Fruit fly (Drosophila melanogaster) whole organism, embryonic: ENCODE measurements around the gene Mccc1.

ENCODE experiments used
- ATbp ChIP-seq: fragments of 200-800 bp; sonication (Bioruptor generic); optimal IDR thresholded peaks from 2 replicates; lab custom pipeline; 2017; ENCODE audit warnings: missing biosample characterization, mild to moderate bottlenecking, missing genetic modification characterization, missing genetic modification reagents
- Aef1 ChIP-seq: fragments of 200-800 bp; sonication (Bioruptor generic); IDR thresholded peaks from 3 replicates; pipeline ENCODE4 v1.3.6; 2022; ENCODE audit warnings: missing biosample characterization, missing genetic modification characterization
- Asciz ChIP-seq: fragments of 200-800 bp; sonication (Bioruptor generic); optimal IDR thresholded peaks from 2 replicates; lab custom pipeline; 2017; ENCODE audit warnings: missing biosample characterization, mild to moderate bottlenecking, missing genetic modification characterization, missing genetic modification reagents
- Atf6 ChIP-seq: fragments of 200-800 bp; sonication (Bioruptor generic); IDR thresholded peaks from 2 replicates; pipeline ENCODE4 v1.3.6; 2022; ENCODE audit warnings: missing biosample characterization, missing genetic modification characterization
- BtbVII ChIP-seq: fragments of 200-800 bp; sonication (Bioruptor generic); optimal IDR thresholded peaks from 3 replicates; lab custom pipeline; 2017; ENCODE audit warnings: missing biosample characterization, mild to moderate bottlenecking, missing genetic modification characterization
- CG10431 ChIP-seq: fragments of 200-800 bp; sonication (Bioruptor generic); optimal IDR thresholded peaks from 3 replicates; lab custom pipeline; 2018; ENCODE audit warnings: missing biosample characterization, mild to moderate bottlenecking, missing genetic modification characterization
- CG14710 ChIP-seq: fragments of 200-800 bp; sonication (Bioruptor generic); optimal IDR thresholded peaks from 3 replicates; lab custom pipeline; 2019; ENCODE audit warnings: missing biosample characterization, mild to moderate bottlenecking, missing genetic modification characterization, moderate library complexity
- CG15514 ChIP-seq: fragments of 200-800 bp; sonication (Bioruptor generic); optimal IDR thresholded peaks from 3 replicates; lab custom pipeline; 2017; ENCODE audit warnings: missing biosample characterization, missing genetic modification characterization, mild to moderate bottlenecking, moderate library complexity, missing genetic modification reagents
- CG1603 ChIP-seq: fragments of 200-800 bp; sonication (Bioruptor generic); optimal IDR thresholded peaks from 2 replicates; lab custom pipeline; 2019; ENCODE audit warnings: missing biosample characterization, mild to moderate bottlenecking, missing genetic modification characterization, moderate library complexity
- CG16779 ChIP-seq: fragments of 200-800 bp; sonication (Bioruptor generic); IDR thresholded peaks from 2 replicates; pipeline ENCODE4 v1.3.6; 2022; ENCODE audit warnings: missing biosample characterization, missing genetic modification characterization
- CG17328 ChIP-seq: fragments of 200-800 bp; sonication (Bioruptor generic); IDR thresholded peaks from 2 replicates; pipeline ENCODE4 v1.3.6; 2022; ENCODE audit warnings: missing biosample characterization, missing genetic modification characterization
- CG1832 ChIP-seq: fragments of 200-800 bp; sonication (Bioruptor generic); optimal IDR thresholded peaks from 2 replicates; lab custom pipeline; 2017; ENCODE audit warnings: missing biosample characterization, mild to moderate bottlenecking, missing genetic modification characterization, inconsistent platforms
- CG18599 ChIP-seq: fragments of 200-800 bp; sonication (Bioruptor generic); optimal IDR thresholded peaks from 3 replicates; lab custom pipeline; 2017; ENCODE audit warnings: missing biosample characterization, missing genetic modification characterization, mild to moderate bottlenecking, moderate library complexity, missing genetic modification reagents
- CG30403 ChIP-seq: fragments of 200-800 bp; sonication (Bioruptor generic); optimal IDR thresholded peaks from 3 replicates; lab custom pipeline; 2016; ENCODE audit warnings: missing biosample characterization, missing genetic modification characterization
- CG3407 ChIP-seq: fragments of 200-800 bp; sonication (Bioruptor generic); optimal IDR thresholded peaks from 2 replicates; lab custom pipeline; 2018; ENCODE audit warnings: missing biosample characterization, mild to moderate bottlenecking, missing genetic modification characterization
- CG4360 ChIP-seq: fragments of 200-800 bp; sonication (Bioruptor generic); IDR thresholded peaks from 2 replicates; pipeline ENCODE4 v1.3.6; 2022; ENCODE audit warnings: missing biosample characterization, missing genetic modification characterization
- CG4707 ChIP-seq: fragments of 200-800 bp; sonication (Bioruptor generic); optimal IDR thresholded peaks from 2 replicates; lab custom pipeline; 2018; ENCODE audit warnings: missing biosample characterization, mild to moderate bottlenecking, missing genetic modification characterization, moderate library complexity
- CG6683 ChIP-seq: fragments of 200-800 bp; sonication (Bioruptor generic); optimal IDR thresholded peaks from 2 replicates; lab custom pipeline; 2017; ENCODE audit warnings: missing biosample characterization, mild to moderate bottlenecking, missing genetic modification characterization, missing genetic modification reagents
- CG6765 ChIP-seq: fragments of 200-800 bp; sonication (Bioruptor generic); optimal IDR thresholded peaks from 3 replicates; lab custom pipeline; 2017; ENCODE audit warnings: missing biosample characterization, mild to moderate bottlenecking, missing genetic modification characterization
- CG6813 ChIP-seq: fragments of 200-800 bp; sonication (Bioruptor generic); optimal IDR thresholded peaks from 2 replicates; lab custom pipeline; 2017; ENCODE audit warnings: missing biosample characterization, missing genetic modification characterization, mild to moderate bottlenecking, moderate library complexity, missing genetic modification reagents
- Dbx ChIP-seq: fragments of 200-800 bp; sonication (Bioruptor generic); IDR thresholded peaks from 3 replicates; pipeline ENCODE4 v1.3.6; 2022; ENCODE audit warnings: missing biosample characterization, missing genetic modification characterization
- Fer3 ChIP-seq: fragments of 200-800 bp; sonication (Bioruptor generic); optimal IDR thresholded peaks from 2 replicates; lab custom pipeline; 2018; ENCODE audit warnings: missing biosample characterization, mild to moderate bottlenecking, missing genetic modification characterization, moderate library complexity
- HLH3B ChIP-seq: fragments of 200-800 bp; sonication (Bioruptor generic); IDR thresholded peaks from 2 replicates; pipeline ENCODE4 v1.3.6; 2022; ENCODE audit warnings: missing biosample characterization, missing genetic modification characterization
- Hmr ChIP-seq: fragments of 200-800 bp; sonication (Bioruptor generic); optimal IDR thresholded peaks from 3 replicates; lab custom pipeline; 2017; ENCODE audit warnings: mild to moderate bottlenecking, missing biosample characterization, missing genetic modification reagents, missing genetic modification characterization
- Hr78 ChIP-seq, 2 experiments: fragments of 200-800 bp in 1 of 2; fragments of >200 bp in 1 of 2; sonication (Bioruptor generic) in 1 of 2; optimal IDR thresholded peaks; 2 replicates each; lab custom pipeline; 2017 to 2019; ENCODE audit warnings: missing biosample characterization in 2 of 2, missing genetic modification characterization in 2 of 2, mild to moderate bottlenecking in 1 of 2, moderate library complexity in 1 of 2
- Med ChIP-seq: fragments of 200-800 bp; sonication (Bioruptor generic); peaks from one replicate; lab custom pipeline; 2016; ENCODE audit warnings: missing biosample characterization, missing genetic modification characterization, mild to moderate bottlenecking, inconsistent platforms, moderate library complexity
- Pdp1 ChIP-seq, 2 experiments: fragments of 200-800 bp; sonication (Bioruptor generic); optimal IDR thresholded peaks; 3 replicates each; lab custom pipeline; 2016; ENCODE audit warnings: missing biosample characterization in 2 of 2, missing genetic modification characterization in 2 of 2, mild to moderate bottlenecking in 1 of 2, moderate library complexity in 1 of 2
- Sry-β ChIP-seq: fragments of 200-800 bp; sonication (Bioruptor generic); optimal IDR thresholded peaks from 2 replicates; lab custom pipeline; 2018; ENCODE audit warnings: missing biosample characterization, mild to moderate bottlenecking, missing genetic modification characterization, moderate library complexity
- Xrp1 ChIP-seq: fragments of 200-800 bp; sonication (Bioruptor generic); IDR thresholded peaks from 2 replicates; pipeline ENCODE4 v1.3.6; 2022; ENCODE audit warnings: missing biosample characterization, missing genetic modification characterization
- bowl ChIP-seq: fragments of 200-800 bp; sonication (Bioruptor generic); IDR thresholded peaks from 2 replicates; pipeline ENCODE4 v1.3.6; 2022; ENCODE audit warnings: missing biosample characterization, missing genetic modification characterization
- caup ChIP-seq: fragments of 200-800 bp; sonication (Bioruptor generic); optimal IDR thresholded peaks from 3 replicates; lab custom pipeline; 2017; ENCODE audit warnings: missing biosample characterization, mild to moderate bottlenecking, missing genetic modification characterization, moderate library complexity; ENCODE audit not compliant: severe bottlenecking
- fd64A ChIP-seq: fragments of 200-800 bp; sonication (Bioruptor generic); optimal IDR thresholded peaks from 3 replicates; lab custom pipeline; 2018; ENCODE audit warnings: missing biosample characterization, mild to moderate bottlenecking, missing genetic modification characterization
- gcm ChIP-seq: fragments of 200-800 bp; sonication (Bioruptor generic); optimal IDR thresholded peaks from 2 replicates; lab custom pipeline; 2019; ENCODE audit warnings: missing biosample characterization, mild to moderate bottlenecking, missing genetic modification characterization, moderate library complexity
- ham ChIP-seq: fragments of 200-800 bp; sonication (Bioruptor generic); IDR thresholded peaks from 2 replicates; pipeline ENCODE4 v1.3.6; 2022; ENCODE audit warnings: missing biosample characterization, missing genetic modification characterization
- hkb ChIP-seq, 2 experiments: fragments of 200-800 bp in 1 of 2; fragments of >200 bp in 1 of 2; sonication (Bioruptor generic) in 1 of 2; IDR thresholded peaks in 1 of 2; optimal IDR thresholded peaks in 1 of 2; 2 replicates each; pipeline versions ENCODE4 v1.3.6 to Lab custom; 2017 to 2022; ENCODE audit warnings: missing biosample characterization in 1 of 2, missing genetic modification characterization in 1 of 2
- mirr ChIP-seq: fragments of 200-800 bp; sonication (Bioruptor generic); optimal IDR thresholded peaks from 3 replicates; lab custom pipeline; 2018; ENCODE audit warnings: missing biosample characterization, mild to moderate bottlenecking, missing genetic modification characterization
- onecut ChIP-seq: fragments of 200-800 bp; sonication (Bioruptor generic); IDR thresholded peaks from 2 replicates; pipeline ENCODE4 v1.3.6; 2022; ENCODE audit warnings: missing biosample characterization, missing genetic modification characterization
- pros ChIP-seq: fragments of 200-800 bp; sonication (Bioruptor generic); optimal IDR thresholded peaks from 3 replicates; lab custom pipeline; 2019; ENCODE audit warnings: missing biosample characterization, mild to moderate bottlenecking, missing genetic modification characterization, moderate library complexity
- schlank ChIP-seq: fragments of 200-800 bp; sonication (Bioruptor generic); optimal IDR thresholded peaks from 2 replicates; lab custom pipeline; 2018; ENCODE audit warnings: missing biosample characterization, mild to moderate bottlenecking, missing genetic modification characterization
- sens ChIP-seq: fragments of 200-800 bp; sonication (Bioruptor generic); peaks from one replicate; lab custom pipeline; 2016; ENCODE audit warnings: missing biosample characterization, missing genetic modification characterization
- stc ChIP-seq: fragments of 200-800 bp; sonication (Bioruptor generic); IDR thresholded peaks from 2 replicates; pipeline ENCODE4 v1.3.6; 2022; ENCODE audit warnings: missing biosample characterization, missing genetic modification characterization
- sug ChIP-seq: fragments of 200-800 bp; optimal IDR thresholded peaks from 2 replicates; lab custom pipeline; 2019; ENCODE audit warnings: missing biosample characterization, mild to moderate bottlenecking, missing genetic modification characterization, moderate library complexity
- trem ChIP-seq: fragments of 200-800 bp; optimal IDR thresholded peaks from 3 replicates; lab custom pipeline; 2019; ENCODE audit warnings: missing biosample characterization, mild to moderate bottlenecking, missing genetic modification characterization, moderate library complexity
- unpg ChIP-seq: fragments of 200-800 bp; sonication (Bioruptor generic); optimal IDR thresholded peaks from 3 replicates; lab custom pipeline; 2018; ENCODE audit warnings: missing biosample characterization, mild to moderate bottlenecking, missing genetic modification characterization, moderate library complexity

Gene Mccc1

dm6 chr3R:31758587-31759167, 35.0 kb downstream of the Mccc1 start, which contains the start of gene CG2187 (continued):
- TF ChIP-seq Hr78 (GFP tag; optimal IDR thresholded peaks at IDR 0.05; lab: Kevin White, UChicago) (peak in 1 of 2 experiments; percentile 9), Xrp1 (GFP tag; lab: Robert Waterston, UW) (0 out of 2 replicates have a peak, but pooled peaks have one; percentile 30), CG17328 (peak; percentile 20; the same call in 1 of the 2 replicates), Dbx (GFP tag; lab: Robert Waterston, UW) (peak; percentile 18; the same call in 1 of the 3 replicates), CG4360 (GFP tag; lab: Robert Waterston, UW) (no peak), CG30403 (GFP tag; lab: Kevin White, UChicago) (no peak), CG16779 (GFP tag; lab: Robert Waterston, UW) (no peak), CG18599 (GFP tag; lab: Kevin White, UChicago) (peak; percentile 45), CG6765 (GFP tag; lab: Kevin White, UChicago) (peak; percentile 22), gcm (no peak), Asciz (peak; percentile 21), CG6813 (GFP tag; lab: Kevin White, UChicago) (peak; percentile 39), HLH3B (GFP tag; lab: Robert Waterston, UW) (peak; percentile 22; the same call in 1 of the 2 replicates), onecut (peak; percentile 20; the same call in 1 of the 2 replicates), CG14710 (tag; lab: Kevin White, UChicago) (peak; percentile 0), stc (0 out of 2 replicates have a peak, but pooled peaks have one; percentile 17), caup (GFP tag; lab: Kevin White, UChicago) (peak; percentile 16), Aef1 (GFP tag; lab: Robert Waterston, UW) (no peak), hkb (optimal IDR thresholded peaks at IDR 0.05; lab: Kevin White, UChicago) (no peak), hkb (GFP tag; IDR thresholded peaks at IDR 0.05; lab: Robert Waterston, UW) (peak; percentile 13; the same call in 1 of the 2 replicates), Pdp1 (GFP tag; optimal IDR thresholded peaks at IDR 0.05; lab: Kevin White, UChicago) (peak in 1 of 2 experiments; percentile 35), schlank (tag; lab: Kevin White, UChicago) (peak; percentile 37), Atf6 (GFP tag; lab: Robert Waterston, UW) (no peak), sug (peak; percentile 32), bowl (GFP tag; lab: Robert Waterston, UW) (no peak), ATbp (GFP tag; lab: Kevin White, UChicago) (peak; percentile 61), BtbVII (GFP tag; lab: Kevin White, UChicago) (peak; percentile 32), CG10431 (GFP tag; lab: Kevin White, UChicago) (peak; percentile 25), CG15514 (GFP tag; lab: Kevin White, UChicago) (peak; percentile 5), CG3407 (peak; percentile 0), ham (GFP tag; lab: Robert Waterston, UW) (no peak), Sry-β (GFP tag; lab: Kevin White, UChicago) (no peak), CG1603 (tag; lab: Kevin White, UChicago) (peak; percentile 18), mirr (peak; percentile 0), pros (GFP tag; lab: Kevin White, UChicago) (no peak), Fer3 (tag; lab: Kevin White, UChicago) (peak; percentile 17), Med (GFP tag; lab: Kevin White, UChicago) (peak; percentile 75), fd64A (GFP tag; lab: Kevin White, UChicago) (peak; percentile 46), CG4707 (peak; percentile 3), unpg (GFP tag; lab: Kevin White, UChicago) (peak; percentile 16), trem (tag; lab: Kevin White, UChicago) (no peak), Hmr (peak; percentile 17), CG1832 (no peak), sens (GFP tag; lab: Kevin White, UChicago) (peak; percentile 36), CG6683 (GFP tag; lab: Kevin White, UChicago) (no peak)
